Worm (Caenorhabditis elegans): Measurements from ENCODE around the gene nipi-4.

DNA sequence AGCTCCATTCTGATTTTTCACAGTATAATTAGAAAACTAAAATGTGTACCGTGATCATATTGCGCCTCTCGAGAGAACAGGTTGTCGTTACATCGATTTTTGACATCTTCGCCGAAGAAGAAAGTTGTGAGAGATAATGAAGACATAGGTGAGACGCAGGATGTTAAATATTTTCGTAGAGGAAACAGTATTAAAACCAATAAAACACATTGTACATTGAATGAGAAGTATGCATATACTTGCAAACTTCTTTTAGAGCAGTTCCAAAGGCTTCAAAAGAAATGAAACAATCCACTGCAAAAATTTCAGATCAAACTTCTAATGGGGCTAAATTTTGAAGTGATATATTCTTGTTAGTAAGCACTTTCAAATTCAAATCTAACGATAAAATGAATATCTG lies at the start of gene nipi-4:
- TF ChIP-seq unc-62 (GFP tag; optimal IDR thresholded peaks at IDR 0.05 in 1 of 2) (no peak), unc-62 (tag; optimal IDR thresholded peaks at IDR 0.05) (no peak), aly-2 (tag; optimal IDR thresholded peaks at IDR 0.05) (no peak), lin-39 (tag; optimal IDR thresholded peaks at IDR 0.05) (no peak), D1046.2 (GFP tag; IDR thresholded peaks at IDR 0.05) (no peak)
